Fruit fly (Drosophila melanogaster) Kc167 (cell line): ENCODE measurements around the gene Atg4a.

ENCODE experiments used
- Myc ChIP-seq: fragments of >200 bp; optimal IDR thresholded peaks from 2 replicates; lab custom pipeline; 2017; ENCODE audit warnings: missing external identifiers
- Sin3A ChIP-seq: fragments of >200 bp; optimal IDR thresholded peaks from 2 replicates; lab custom pipeline; 2018; ENCODE audit warnings: missing external identifiers
- h ChIP-seq: fragments of >200 bp; optimal IDR thresholded peaks from 3 replicates; lab custom pipeline; 2018; ENCODE audit warnings: missing external identifiers
- insv ChIP-seq: fragments of >200 bp; optimal IDR thresholded peaks from 3 replicates; lab custom pipeline; 2018; ENCODE audit warnings: missing external identifiers
- psq ChIP-seq: fragments of >200 bp; optimal IDR thresholded peaks from 2 replicates; lab custom pipeline; 2017; ENCODE audit warnings: missing external identifiers
- ttk ChIP-seq: sonication (Bioruptor generic); optimal IDR thresholded peaks from 2 replicates; lab custom pipeline; 2017; ENCODE audit warnings: missing external identifiers

Atg4a gene

DNA sequence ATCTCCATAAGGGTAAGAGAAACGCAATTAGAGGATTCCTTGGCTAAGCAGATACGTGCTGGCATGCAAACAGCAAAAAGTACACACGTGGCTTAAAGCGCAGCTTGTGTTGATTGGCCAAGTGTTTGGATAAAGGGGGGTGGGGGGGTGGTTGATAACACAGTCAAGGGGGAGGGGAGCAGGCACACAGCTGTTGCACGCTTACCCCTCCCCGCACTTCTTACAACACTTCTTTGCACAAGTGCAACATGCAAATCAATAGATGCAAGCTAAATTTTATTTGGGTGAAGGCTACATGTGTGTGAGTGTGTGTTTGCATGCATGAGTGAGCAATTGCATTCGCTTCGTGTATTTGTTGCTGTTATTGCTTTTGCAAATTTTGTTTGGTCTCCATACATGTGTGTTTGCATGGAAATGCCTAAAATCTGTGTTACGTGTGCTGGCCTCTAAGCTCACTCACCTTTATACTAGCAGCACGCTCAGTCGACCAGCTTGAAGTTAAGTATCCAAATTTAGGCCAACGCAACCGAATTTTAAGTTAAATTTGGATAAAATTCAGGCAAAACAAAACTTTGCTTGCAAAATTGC, 47.7 kb downstream of the Atg4a start:
- TF ChIP-seq ttk (no peak), h (lab: Kevin White, UChicago) (no peak), Myc (lab: Kevin White, UChicago) (no peak), Sin3A (lab: Kevin White, UChicago) (no peak), insv (no peak), psq (no peak)

DNA sequence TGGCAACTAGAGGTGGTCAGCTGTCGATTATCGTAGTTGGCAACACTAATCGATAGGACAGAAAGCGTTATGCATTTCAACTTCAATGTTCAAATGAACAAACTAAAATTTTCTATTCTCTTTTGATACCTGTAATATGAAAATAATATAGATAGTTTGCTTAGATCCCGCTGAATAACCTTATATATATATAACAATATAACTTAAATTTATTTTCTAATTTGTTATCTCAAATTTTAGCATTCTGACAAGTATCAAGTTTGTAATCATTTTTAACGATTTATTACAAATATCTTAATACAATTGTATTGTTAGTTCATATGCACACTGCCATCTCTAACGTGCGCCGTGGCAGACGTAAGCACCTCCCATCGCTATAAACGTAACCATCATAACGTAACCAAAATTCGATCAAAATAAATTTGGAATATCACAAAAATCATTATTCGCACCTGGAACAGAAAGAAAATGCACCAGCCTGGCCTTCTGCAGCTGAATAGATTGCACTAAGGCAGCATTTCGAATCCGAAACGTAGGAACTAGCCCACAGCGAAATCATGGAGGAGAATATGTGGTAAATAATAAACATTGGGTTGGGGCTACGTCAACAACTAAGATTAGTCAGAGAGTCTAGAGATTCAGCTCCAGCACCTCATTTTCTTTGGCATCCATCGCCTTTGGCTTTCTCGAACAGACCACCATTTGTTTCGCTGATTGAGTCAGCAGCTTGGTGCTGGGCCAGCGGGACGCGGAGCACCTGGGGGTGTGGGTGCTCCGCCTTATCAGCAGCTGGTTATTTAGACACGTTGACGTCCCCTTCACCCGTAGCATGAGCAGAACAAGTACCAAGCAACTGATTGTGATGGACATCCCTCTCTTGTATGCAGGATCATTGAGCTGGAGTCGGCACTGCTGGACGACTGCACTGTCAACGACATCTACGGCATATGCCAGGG, 48.5 kb downstream of the Atg4a start, which contains the start of the genes Pino and TBC1D23:
Pino (minus strand) TSS at position 22 of the 956 bp plus-strand sequence.
TBC1D23 (plus strand) TSS at position 385 of the 956 bp plus-strand sequence.
- TF ChIP-seq psq (no peak), ttk (no peak), Myc (lab: Kevin White, UChicago) (no peak), h (lab: Kevin White, UChicago) (no peak), insv (no peak), Sin3A (lab: Kevin White, UChicago) (no peak)

DNA sequence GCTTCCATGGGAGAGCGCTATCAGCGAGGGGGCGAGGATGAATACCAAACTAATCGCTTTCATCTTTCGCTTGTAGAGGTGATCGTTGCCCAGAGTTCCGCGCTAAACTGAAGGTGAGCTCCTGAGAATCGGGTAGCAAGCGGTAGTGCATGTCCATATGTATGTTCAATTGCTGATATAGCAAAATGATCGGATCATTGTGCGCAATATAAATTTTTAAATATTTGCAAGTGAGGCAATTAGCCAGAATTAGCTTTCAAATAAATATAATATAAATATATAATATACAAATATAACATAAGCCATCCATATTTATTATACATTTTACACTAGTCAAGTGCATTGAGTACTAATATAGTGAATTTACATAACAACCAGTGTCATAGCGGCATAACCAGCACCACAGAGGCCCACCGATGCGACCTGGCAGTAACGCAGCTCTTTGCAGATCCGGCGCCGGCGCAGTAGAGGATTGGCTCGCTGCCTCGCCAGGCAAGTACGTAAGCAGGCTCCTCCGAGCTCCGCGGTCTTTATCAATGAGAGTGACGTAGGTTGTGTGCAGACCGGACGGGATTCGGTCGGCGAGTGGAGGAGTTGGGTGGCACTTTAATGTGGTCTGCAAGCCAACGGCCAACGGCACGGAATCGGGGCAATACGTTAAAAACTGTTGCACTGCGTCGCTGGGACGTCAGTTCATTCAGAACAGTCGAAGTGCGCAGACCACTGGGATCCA, 53.5 kb downstream of the Atg4a start, which contains the start of the genes Iris and CG4577:
Iris (minus strand) TSS at position 88 of the 733 bp plus-strand sequence.
CG4577 (plus strand) TSS at position 683 of the 733 bp plus-strand sequence.
- TF ChIP-seq insv (no peak), ttk (no peak), h (lab: Kevin White, UChicago) (no peak), Myc (lab: Kevin White, UChicago) (no peak), psq (no peak), Sin3A (lab: Kevin White, UChicago) (no peak)
